Fruit fly (Drosophila melanogaster) whole organism, prepupa: ENCODE measurements around the gene CG31098.

Experiments
- Blimp-1 ChIP-seq: fragments of 200-800 bp; sonication (Bioruptor generic); optimal IDR thresholded peaks from 3 replicates; lab custom pipeline; 2017; ENCODE audit warnings: missing biosample characterization, missing genetic modification characterization, mild to moderate bottlenecking, moderate library complexity, missing genetic modification reagents
- CG10631 ChIP-seq: fragments of 200-800 bp; sonication (Bioruptor generic); optimal IDR thresholded peaks from 2 replicates; lab custom pipeline; 2016; ENCODE audit warnings: missing biosample characterization, missing genetic modification characterization
- CG10669 ChIP-seq: fragments of 200-800 bp; sonication (Bioruptor generic); optimal IDR thresholded peaks from 3 replicates; lab custom pipeline; 2018; ENCODE audit warnings: missing biosample characterization, mild to moderate bottlenecking, missing genetic modification characterization, moderate library complexity
- CG11294 ChIP-seq: fragments of 200-800 bp; sonication (Bioruptor generic); IDR thresholded peaks from 2 replicates; pipeline ENCODE4 v1.3.6; 2022; ENCODE audit warnings: missing biosample characterization, missing genetic modification characterization
- CG11902 ChIP-seq: fragments of 200-800 bp; sonication (Bioruptor generic); optimal IDR thresholded peaks from 3 replicates; lab custom pipeline; 2016; ENCODE audit warnings: missing biosample characterization, missing genetic modification characterization
- CG1621 ChIP-seq: fragments of 200-800 bp; sonication (Bioruptor generic); optimal IDR thresholded peaks from 3 replicates; lab custom pipeline; 2018; ENCODE audit warnings: missing biosample characterization, mild to moderate bottlenecking, missing genetic modification characterization
- CG16779 ChIP-seq: fragments of 200-800 bp; sonication (Bioruptor generic); optimal IDR thresholded peaks from 3 replicates; lab custom pipeline; 2017; ENCODE audit warnings: missing biosample characterization, mild to moderate bottlenecking, missing genetic modification characterization
- CG31627 ChIP-seq: fragments of 200-800 bp; sonication (Bioruptor generic); optimal IDR thresholded peaks from 3 replicates; lab custom pipeline; 2016; ENCODE audit warnings: missing biosample characterization, missing genetic modification characterization
- CG32006 ChIP-seq: fragments of 200-800 bp; sonication (Bioruptor generic); optimal IDR thresholded peaks from 3 replicates; lab custom pipeline; 2017; ENCODE audit warnings: missing biosample characterization, mild to moderate bottlenecking, missing genetic modification characterization
- CG3919 ChIP-seq: fragments of 200-800 bp; sonication (Bioruptor generic); optimal IDR thresholded peaks from 3 replicates; lab custom pipeline; 2016; ENCODE audit warnings: missing biosample characterization, missing genetic modification characterization
- CG4318 ChIP-seq: fragments of 200-800 bp; sonication (Bioruptor generic); optimal IDR thresholded peaks from 3 replicates; lab custom pipeline; 2017; ENCODE audit warnings: missing biosample characterization, mild to moderate bottlenecking, missing genetic modification characterization
- CG6163 ChIP-seq: fragments of 200-800 bp; sonication (Bioruptor generic); IDR thresholded peaks from 3 replicates; pipeline ENCODE4 v1.3.6; 2022; ENCODE audit warnings: missing biosample characterization, missing genetic modification characterization
- CG6792 ChIP-seq: fragments of 200-800 bp; sonication (Bioruptor generic); optimal IDR thresholded peaks from 3 replicates; lab custom pipeline; 2016; ENCODE audit warnings: missing biosample characterization, missing genetic modification characterization
- CG6808 ChIP-seq: fragments of 200-800 bp; sonication (Bioruptor generic); optimal IDR thresholded peaks from 3 replicates; lab custom pipeline; 2017; ENCODE audit warnings: missing biosample characterization, missing genetic modification characterization, mild to moderate bottlenecking, moderate library complexity, missing genetic modification reagents
- CG6854 ChIP-seq: fragments of 200-800 bp; sonication (Bioruptor generic); optimal IDR thresholded peaks from 2 replicates; lab custom pipeline; 2017; ENCODE audit warnings: missing biosample characterization, mild to moderate bottlenecking, missing genetic modification characterization
- CG8119 ChIP-seq: fragments of 200-800 bp; sonication (Bioruptor generic); IDR thresholded peaks from 3 replicates; pipeline ENCODE4 v1.3.6; 2022; ENCODE audit warnings: missing biosample characterization, missing genetic modification characterization
- CG8632 ChIP-seq: fragments of 200-800 bp; sonication (Bioruptor generic); optimal IDR thresholded peaks from 3 replicates; lab custom pipeline; 2016; ENCODE audit warnings: missing biosample characterization, missing genetic modification characterization
- CG9139 ChIP-seq: fragments of 200-800 bp; sonication (Bioruptor generic); optimal IDR thresholded peaks from 3 replicates; lab custom pipeline; 2017; ENCODE audit warnings: missing biosample characterization, mild to moderate bottlenecking, missing genetic modification characterization
- Eip75B ChIP-seq: fragments of 200-800 bp; sonication (Bioruptor generic); optimal IDR thresholded peaks from 3 replicates; lab custom pipeline; 2016; ENCODE audit warnings: missing biosample characterization, missing genetic modification characterization
- Eip78C ChIP-seq: fragments of 200-800 bp; sonication (Bioruptor generic); peaks from one replicate; lab custom pipeline; 2016; ENCODE audit warnings: missing biosample characterization, missing genetic modification characterization
- Eip93F ChIP-seq: fragments of 200-800 bp; sonication (Bioruptor generic); optimal IDR thresholded peaks from 2 replicates; lab custom pipeline; 2016; ENCODE audit warnings: missing biosample characterization, mild to moderate bottlenecking, missing genetic modification characterization
- Gug ChIP-seq: fragments of 200-800 bp; sonication (Bioruptor generic); IDR thresholded peaks from 2 replicates; pipeline ENCODE4 v1.3.6; 2022; ENCODE audit warnings: missing biosample characterization, missing genetic modification characterization
- Hr39 ChIP-seq: fragments of 200-800 bp; sonication (Bioruptor generic); optimal IDR thresholded peaks from 2 replicates; lab custom pipeline; 2016; ENCODE audit warnings: missing biosample characterization, missing genetic modification characterization
- Hr4 ChIP-seq: fragments of 200-800 bp; sonication (Bioruptor generic); optimal IDR thresholded peaks from 3 replicates; lab custom pipeline; 2016; ENCODE audit warnings: missing biosample characterization, missing genetic modification characterization
- OdsH ChIP-seq: fragments of 200-800 bp; sonication (Bioruptor generic); optimal IDR thresholded peaks from 3 replicates; lab custom pipeline; 2016; ENCODE audit warnings: missing biosample characterization, missing genetic modification characterization
- Sox102F ChIP-seq: fragments of 200-800 bp; sonication (Bioruptor generic); optimal IDR thresholded peaks from 2 replicates; lab custom pipeline; 2016; ENCODE audit warnings: missing biosample characterization, mild to moderate bottlenecking, missing genetic modification characterization
- Sox14 ChIP-seq: fragments of 200-800 bp; sonication (Bioruptor generic); optimal IDR thresholded peaks from 3 replicates; lab custom pipeline; 2016; ENCODE audit warnings: missing biosample characterization, missing genetic modification characterization
- Sox15 ChIP-seq: fragments of 200-800 bp; sonication (Bioruptor generic); optimal IDR thresholded peaks from 3 replicates; lab custom pipeline; 2016; ENCODE audit warnings: missing biosample characterization, missing genetic modification characterization
- achi ChIP-seq: fragments of 200-800 bp; sonication (Bioruptor generic); optimal IDR thresholded peaks from 3 replicates; lab custom pipeline; 2016; ENCODE audit warnings: missing biosample characterization, missing genetic modification characterization
- cyc ChIP-seq: fragments of 200-800 bp; sonication (Bioruptor generic); optimal IDR thresholded peaks from 3 replicates; lab custom pipeline; 2016; ENCODE audit warnings: missing biosample characterization, missing genetic modification characterization
- esn ChIP-seq: fragments of 200-800 bp; sonication (Bioruptor generic); optimal IDR thresholded peaks from 2 replicates; lab custom pipeline; 2016; ENCODE audit warnings: missing biosample characterization, mild to moderate bottlenecking, missing genetic modification characterization, moderate library complexity
- fkh ChIP-seq: fragments of 200-800 bp; sonication (Bioruptor generic); optimal IDR thresholded peaks from 3 replicates; lab custom pipeline; 2017; ENCODE audit warnings: missing biosample characterization, mild to moderate bottlenecking, missing genetic modification characterization, moderate library complexity
- lz ChIP-seq: fragments of 200-800 bp; sonication (Bioruptor generic); optimal IDR thresholded peaks from 3 replicates; lab custom pipeline; 2016; ENCODE audit warnings: missing biosample characterization, missing genetic modification characterization
- net ChIP-seq: fragments of 200-800 bp; sonication (Bioruptor generic); optimal IDR thresholded peaks from 3 replicates; lab custom pipeline; 2016; ENCODE audit warnings: missing biosample characterization, missing genetic modification characterization
- salr ChIP-seq, 2 experiments: fragments of 200-800 bp; sonication (Bioruptor generic); optimal IDR thresholded peaks; 3 replicates each; lab custom pipeline; 2016 to 2018; ENCODE audit warnings: missing biosample characterization in 2 of 2, missing genetic modification characterization in 2 of 2, mild to moderate bottlenecking in 1 of 2
- spab ChIP-seq: fragments of 200-800 bp; sonication (Bioruptor generic); optimal IDR thresholded peaks from 2 replicates; lab custom pipeline; 2017; ENCODE audit warnings: missing biosample characterization, mild to moderate bottlenecking, missing genetic modification characterization, missing genetic modification reagents
- ss ChIP-seq, 2 experiments: fragments of 200-800 bp; sonication (Bioruptor generic); optimal IDR thresholded peaks; 2 replicates in 1 of 2; 3 replicates in 1 of 2; lab custom pipeline; 2017 to 2018; ENCODE audit warnings: mild to moderate bottlenecking in 2 of 2, missing biosample characterization in 2 of 2, missing genetic modification characterization in 2 of 2, moderate library complexity in 1 of 2
- svp ChIP-seq: fragments of 200-800 bp; sonication (Bioruptor generic); peaks from one replicate; lab custom pipeline; 2016; ENCODE audit warnings: missing biosample characterization, missing genetic modification characterization
- topi ChIP-seq: fragments of 200-800 bp; sonication (Bioruptor generic); optimal IDR thresholded peaks from 3 replicates; lab custom pipeline; 2016; ENCODE audit warnings: missing biosample characterization, missing genetic modification characterization

Gene CG31098

DNA sequence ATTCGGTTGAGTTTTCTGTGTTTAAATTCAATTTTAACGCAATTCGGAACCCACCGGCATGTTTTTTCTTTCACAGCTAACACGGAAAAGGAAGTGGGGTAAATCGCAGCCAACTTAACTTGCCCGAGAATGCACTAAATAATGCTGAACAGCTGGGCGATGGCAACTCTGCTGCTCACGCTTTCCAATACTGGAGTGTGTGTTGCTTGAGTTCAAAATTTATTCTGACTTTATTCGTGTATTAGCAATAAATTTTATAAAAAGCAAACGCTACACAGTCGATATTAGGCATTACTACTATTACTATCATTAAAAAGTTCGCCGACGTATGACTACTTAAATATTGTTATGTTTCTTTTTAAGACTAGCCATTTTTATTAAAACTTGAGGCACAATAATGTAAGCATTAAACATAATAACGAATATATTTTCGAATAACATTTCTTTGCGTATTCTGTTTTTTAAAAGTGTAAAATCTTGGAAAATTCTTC, 45.4 kb downstream of the CG31098 start, which contains the start of the genes RpS27 and Nup37 (continued):
- peak; percentile 75 for TF ChIP-seq CG32006 (GFP tag; lab: Kevin White, UChicago)
- TF ChIP-seq topi, result peak; percentile 95
- peak; percentile 97 for TF ChIP-seq Hr39
- TF ChIP-seq Sox102F (GFP tag; lab: Kevin White, UChicago), result peak; percentile 95
- TF ChIP-seq Eip75B (GFP tag; lab: Kevin White, UChicago), result peak; percentile 96
- peak; percentile 87 for TF ChIP-seq CG10669 (GFP tag; lab: Kevin White, UChicago)
- TF ChIP-seq CG31627 (GFP tag; lab: Kevin White, UChicago), result peak; percentile 97
- TF ChIP-seq CG6808 (GFP tag; lab: Kevin White, UChicago), result peak; percentile 90
- peak; percentile 89 for TF ChIP-seq CG8632 (GFP tag; lab: Kevin White, UChicago)
- peak; percentile 98 for TF ChIP-seq esn (GFP tag; lab: Kevin White, UChicago)
- TF ChIP-seq CG4318 (GFP tag; lab: Kevin White, UChicago), result no peak
- peak; percentile 97 for TF ChIP-seq Eip78C
- TF ChIP-seq achi (GFP tag; lab: Kevin White, UChicago), result peak; percentile 93
- TF ChIP-seq salr (GFP tag; optimal IDR thresholded peaks at IDR 0.05; lab: Kevin White, UChicago), result peak in 1 of 2 experiments; percentile 98
- peak; percentile 98 for TF ChIP-seq CG6854 (GFP tag; lab: Kevin White, UChicago)
- TF ChIP-seq CG9139 (GFP tag; lab: Kevin White, UChicago), result peak; percentile 94
- TF ChIP-seq lz (GFP tag; lab: Kevin White, UChicago), result peak; percentile 98
- TF ChIP-seq ss (GFP tag; optimal IDR thresholded peaks at IDR 0.05; lab: Kevin White, UChicago), result peak; percentile 85 to 93
- peak; percentile 77 for TF ChIP-seq Gug
- TF ChIP-seq CG1621 (tag; lab: Kevin White, UChicago), result peak; percentile 90
- TF ChIP-seq CG8119, result peak; percentile 57; the same call in 2 of the 3 replicates
- TF ChIP-seq CG16779, result peak; percentile 94
- peak; percentile 96 for TF ChIP-seq CG6163 (GFP tag; lab: Robert Waterston, UW)
- TF ChIP-seq Eip93F (GFP tag; lab: Kevin White, UChicago), result no peak
- peak; percentile 76 for TF ChIP-seq spab
- TF ChIP-seq CG11294 (GFP tag; lab: Robert Waterston, UW), result peak; percentile 77
- peak; percentile 92 for TF ChIP-seq OdsH
- TF ChIP-seq Sox14 (GFP tag; lab: Kevin White, UChicago), result peak; percentile 91
- no peak for TF ChIP-seq Hr4 (GFP tag; lab: Kevin White, UChicago)
- TF ChIP-seq Sox15 (GFP tag; lab: Kevin White, UChicago), result peak; percentile 92
- peak; percentile 98 for TF ChIP-seq CG3919 (GFP tag; lab: Kevin White, UChicago)
- peak; percentile 93 for TF ChIP-seq CG11902
- peak; percentile 88 for TF ChIP-seq CG10631
- TF ChIP-seq net (GFP tag; lab: Kevin White, UChicago), result peak; percentile 96
- TF ChIP-seq fkh (GFP tag; lab: Kevin White, UChicago), result peak; percentile 94

dm6 chr3R:25245052-25245813, 47.5 kb downstream of the CG31098 start, which contains the start of gene bam:
bam (minus strand) TSS chr3R:25245109.
- no peak for TF ChIP-seq CG6163 (GFP tag; lab: Robert Waterston, UW)
- TF ChIP-seq fkh (GFP tag; lab: Kevin White, UChicago), result peak; percentile 11
- TF ChIP-seq svp (GFP tag; lab: Kevin White, UChicago), result peak; percentile 75

DNA sequence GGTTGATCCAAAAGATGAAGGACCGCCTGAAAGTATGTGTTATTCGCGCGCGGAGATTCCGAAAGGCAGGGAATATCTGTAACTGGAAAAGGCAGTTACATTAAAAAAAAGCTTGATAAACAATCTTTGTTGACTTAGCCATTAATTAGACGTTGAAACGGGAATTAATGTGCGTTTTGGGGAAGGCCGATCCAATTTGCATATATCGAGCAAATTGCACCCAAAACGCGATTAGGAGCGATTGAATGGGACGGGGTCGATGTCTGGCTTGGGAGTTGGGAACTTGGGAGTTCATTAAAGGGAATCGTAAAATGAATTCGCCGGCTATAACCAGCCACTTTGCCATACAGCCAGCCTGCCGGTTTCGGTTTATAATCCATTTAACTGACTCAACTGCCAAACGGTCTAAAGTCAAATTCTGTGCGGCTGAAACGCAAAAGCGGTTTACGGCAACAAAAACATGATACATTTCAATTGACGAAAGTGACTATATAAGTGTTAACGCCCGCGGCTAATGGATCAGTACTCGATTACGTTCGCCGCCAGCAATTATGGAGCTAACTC, 51.2 kb downstream of the CG31098 start, which contains the start of gene CG11854:
Gene CG11854 (plus strand): TSS at position 514 of the 564 bp plus-strand sequence.
- TF ChIP-seq topi (no peak), CG6808 (GFP tag; lab: Kevin White, UChicago) (no peak), CG6792 (GFP tag; lab: Kevin White, UChicago) (no peak), svp (GFP tag; lab: Kevin White, UChicago) (no peak), cyc (GFP tag; lab: Kevin White, UChicago) (no peak), CG9139 (GFP tag; lab: Kevin White, UChicago) (no peak), Blimp-1 (GFP tag; lab: Kevin White, UChicago) (no peak), Sox102F (GFP tag; lab: Kevin White, UChicago) (no peak)
